Fruit fly (Drosophila melanogaster) S2 (cell line): ENCODE results near the gene Pdk1.

Source experiments
- CG8478 ChIP-seq: fragments of >200 bp; optimal IDR thresholded peaks from 2 replicates; lab custom pipeline; 2018
- CTCF ChIP-seq, 2 experiments: fragments of >200 bp; optimal IDR thresholded peaks; 2 replicates each; lab custom pipeline; 2018

dm6 chr3L:184251-184650, 55.0 kb downstream of the Pdk1 start, which contains the start of the genes CG34140, Mkp and Mtch:
- TF ChIP-seq CTCF (optimal IDR thresholded peaks at IDR 0.05; lab: Kevin White, UChicago) (no peak), CG8478 (lab: Kevin White, UChicago) (no peak)
